Fruit fly (Drosophila melanogaster) whole organism, embryonic: Measurements from ENCODE around the gene InR.

Source experiments
- CG10321 ChIP-seq: fragments of 200-800 bp; sonication (Bioruptor generic); IDR thresholded peaks from 2 replicates; pipeline ENCODE4 v1.3.6; 2022; ENCODE audit warnings: missing biosample characterization, missing genetic modification characterization
- CG10959 ChIP-seq: fragments of 200-800 bp; sonication (Bioruptor generic); IDR thresholded peaks from 2 replicates; pipeline ENCODE4 v1.3.6; 2022; ENCODE audit warnings: missing biosample characterization, missing genetic modification characterization
- CG12219 ChIP-seq: fragments of 200-800 bp; sonication (Bioruptor generic); optimal IDR thresholded peaks from 3 replicates; lab custom pipeline; 2018; ENCODE audit warnings: missing biosample characterization, mild to moderate bottlenecking, missing genetic modification characterization
- CG12769 ChIP-seq: fragments of 200-800 bp; sonication (Bioruptor generic); optimal IDR thresholded peaks from 2 replicates; lab custom pipeline; 2019; ENCODE audit warnings: missing biosample characterization, mild to moderate bottlenecking, missing genetic modification characterization, moderate library complexity
- CG17802 ChIP-seq: fragments of 200-800 bp; sonication (Bioruptor generic); optimal IDR thresholded peaks from 2 replicates; lab custom pipeline; 2018; ENCODE audit warnings: missing biosample characterization, mild to moderate bottlenecking, missing genetic modification characterization, moderate library complexity
- CG3163 ChIP-seq: fragments of 200-800 bp; sonication (Bioruptor generic); optimal IDR thresholded peaks from 3 replicates; lab custom pipeline; 2016; ENCODE audit warnings: missing biosample characterization, missing genetic modification characterization
- CG32767 ChIP-seq: fragments of 200-800 bp; sonication (Bioruptor generic); IDR thresholded peaks from 2 replicates; pipeline ENCODE4 v1.3.6; 2022; ENCODE audit warnings: missing biosample characterization, missing genetic modification characterization
- CG32772 ChIP-seq: fragments of 200-800 bp; sonication (Bioruptor generic); IDR thresholded peaks from 2 replicates; pipeline ENCODE4 v1.3.6; 2022; ENCODE audit warnings: missing biosample characterization, missing genetic modification characterization
- CG34376 ChIP-seq: fragments of 200-800 bp; sonication (Bioruptor generic); optimal IDR thresholded peaks from 2 replicates; lab custom pipeline; 2018; ENCODE audit warnings: missing biosample characterization, mild to moderate bottlenecking, missing genetic modification characterization
- CG3847 ChIP-seq: fragments of 200-800 bp; sonication (Bioruptor generic); IDR thresholded peaks from 2 replicates; pipeline ENCODE4 v1.3.6; 2022; ENCODE audit warnings: missing biosample characterization, missing genetic modification characterization
- CG4360 ChIP-seq: fragments of 200-800 bp; sonication (Bioruptor generic); IDR thresholded peaks from 2 replicates; pipeline ENCODE4 v1.3.6; 2022; ENCODE audit warnings: missing biosample characterization, missing genetic modification characterization
- CG5245 ChIP-seq: fragments of 200-800 bp; sonication (Bioruptor generic); optimal IDR thresholded peaks from 3 replicates; lab custom pipeline; 2016; ENCODE audit warnings: missing biosample characterization, missing genetic modification characterization
- CG6791 ChIP-seq: fragments of 200-800 bp; sonication (Bioruptor generic); IDR thresholded peaks from 3 replicates; pipeline ENCODE4 v1.3.6; 2022; ENCODE audit warnings: missing biosample characterization, missing genetic modification characterization; ENCODE audit not compliant: partially characterized antibody
- D19A ChIP-seq: fragments of 200-800 bp; optimal IDR thresholded peaks from 3 replicates; lab custom pipeline; 2019; ENCODE audit warnings: missing biosample characterization, mild to moderate bottlenecking, missing genetic modification characterization, moderate library complexity
- Dp ChIP-seq: fragments of 200-800 bp; sonication (Bioruptor generic); optimal IDR thresholded peaks from 2 replicates; lab custom pipeline; 2018; ENCODE audit warnings: missing biosample characterization, mild to moderate bottlenecking, missing genetic modification characterization, moderate library complexity
- ERR ChIP-seq: fragments of 200-800 bp; sonication (Bioruptor generic); optimal IDR thresholded peaks from 2 replicates; lab custom pipeline; 2016; ENCODE audit warnings: missing biosample characterization, missing genetic modification characterization
- H15 ChIP-seq: fragments of 200-800 bp; sonication (Bioruptor generic); IDR thresholded peaks from 3 replicates; pipeline ENCODE4 v1.3.6; 2022; ENCODE audit warnings: missing biosample characterization, missing genetic modification characterization
- H2.0 ChIP-seq: fragments of 200-800 bp; sonication (Bioruptor generic); IDR thresholded peaks from 2 replicates; pipeline ENCODE4 v1.3.6; 2022; ENCODE audit warnings: missing biosample characterization, missing genetic modification characterization
- Hmr ChIP-seq: fragments of 200-800 bp; sonication (Bioruptor generic); optimal IDR thresholded peaks from 3 replicates; lab custom pipeline; 2017; ENCODE audit warnings: mild to moderate bottlenecking, missing biosample characterization, missing genetic modification reagents, missing genetic modification characterization
- Hr3 ChIP-seq: fragments of 200-800 bp; sonication (Bioruptor generic); optimal IDR thresholded peaks from 3 replicates; lab custom pipeline; 2016; ENCODE audit warnings: missing biosample characterization, missing genetic modification characterization
- MBD-R2 ChIP-seq: fragments of 200-800 bp; sonication (Bioruptor generic); IDR thresholded peaks from 2 replicates; pipeline ENCODE4 v1.3.6; 2022; ENCODE audit warnings: missing biosample characterization, missing genetic modification characterization
- MESR4 ChIP-seq: fragments of 200-800 bp; sonication (Bioruptor generic); optimal IDR thresholded peaks from 2 replicates; lab custom pipeline; 2018; ENCODE audit warnings: missing biosample characterization, mild to moderate bottlenecking, missing genetic modification characterization, moderate library complexity
- NC2α ChIP-seq: fragments of 200-800 bp; sonication (Bioruptor generic); optimal IDR thresholded peaks from 2 replicates; lab custom pipeline; 2016; ENCODE audit warnings: missing biosample characterization, missing genetic modification characterization
- NC2β ChIP-seq: fragments of 200-800 bp; sonication (Bioruptor generic); optimal IDR thresholded peaks from 2 replicates; lab custom pipeline; 2016; ENCODE audit warnings: missing biosample characterization, missing genetic modification characterization
- Sry-δ ChIP-seq: fragments of 200-800 bp; sonication (Bioruptor generic); optimal IDR thresholded peaks from 2 replicates; lab custom pipeline; 2016; ENCODE audit warnings: missing biosample characterization, missing genetic modification characterization
- Trl ChIP-seq, 3 experiments: fragments of >200 bp in 2 of 3; fragments of 200-800 bp in 1 of 3; sonication (Bioruptor generic) in 1 of 3; optimal IDR thresholded peaks; 2 replicates in 1 of 3; 3 replicates in 2 of 3; lab custom pipeline; 2016 to 2017; ENCODE audit warnings: missing biosample characterization in 1 of 3, missing genetic modification characterization in 1 of 3
- Vsx1 ChIP-seq: fragments of 200-800 bp; sonication (Bioruptor generic); optimal IDR thresholded peaks from 2 replicates; lab custom pipeline; 2017; ENCODE audit warnings: missing biosample characterization, mild to moderate bottlenecking, missing genetic modification characterization, missing genetic modification reagents
- abd-A ChIP-seq: fragments of 200-800 bp; sonication (Bioruptor generic); optimal IDR thresholded peaks from 3 replicates; lab custom pipeline; 2019; ENCODE audit warnings: missing biosample characterization, mild to moderate bottlenecking, missing genetic modification characterization, moderate library complexity
- amos ChIP-seq: fragments of 200-800 bp; sonication (Bioruptor generic); IDR thresholded peaks from 2 replicates; pipeline ENCODE4 v1.3.6; 2022; ENCODE audit warnings: missing biosample characterization, missing genetic modification characterization; ENCODE audit not compliant: partially characterized antibody
- bigmax ChIP-seq: fragments of 200-800 bp; sonication (Bioruptor generic); optimal IDR thresholded peaks from 2 replicates; lab custom pipeline; 2018; ENCODE audit warnings: missing biosample characterization, mild to moderate bottlenecking, missing genetic modification characterization
- cg ChIP-seq: fragments of 200-800 bp; sonication (Bioruptor generic); optimal IDR thresholded peaks from 3 replicates; lab custom pipeline; 2019; ENCODE audit warnings: missing biosample characterization, mild to moderate bottlenecking, missing genetic modification characterization, moderate library complexity
- chinmo ChIP-seq: fragments of 200-800 bp; sonication (Bioruptor generic); IDR thresholded peaks from 4 replicates; pipeline ENCODE4 v1.3.6; 2022; ENCODE audit warnings: missing biosample characterization, missing genetic modification characterization; ENCODE audit not compliant: partially characterized antibody
- ci ChIP-seq: fragments of 200-800 bp; sonication (Bioruptor generic); IDR thresholded peaks from 3 replicates; pipeline ENCODE4 v1.3.6; 2022; ENCODE audit warnings: missing biosample characterization, missing genetic modification characterization
- eyg ChIP-seq: fragments of 200-800 bp; sonication (Bioruptor generic); optimal IDR thresholded peaks from 3 replicates; lab custom pipeline; 2016; ENCODE audit warnings: missing biosample characterization, missing genetic modification characterization
- gcm2 ChIP-seq: fragments of 200-800 bp; sonication (Bioruptor generic); optimal IDR thresholded peaks from 2 replicates; lab custom pipeline; 2016; ENCODE audit warnings: missing biosample characterization, missing genetic modification characterization
- grau ChIP-seq: fragments of 200-800 bp; optimal IDR thresholded peaks from 3 replicates; lab custom pipeline; 2019; ENCODE audit warnings: missing biosample characterization, mild to moderate bottlenecking, missing genetic modification characterization, moderate library complexity
- insv ChIP-seq, 2 experiments: fragments of 200-800 bp; sonication (Bioruptor generic); optimal IDR thresholded peaks; 3 replicates each; lab custom pipeline; 2016 to 2018; ENCODE audit warnings: missing biosample characterization in 2 of 2, missing genetic modification characterization in 2 of 2
- jing ChIP-seq: fragments of 200-800 bp; sonication (Bioruptor generic); optimal IDR thresholded peaks from 2 replicates; lab custom pipeline; 2018; ENCODE audit warnings: missing biosample characterization, mild to moderate bottlenecking, missing genetic modification characterization
- lbe ChIP-seq: fragments of 200-800 bp; sonication (Bioruptor generic); optimal IDR thresholded peaks from 2 replicates; lab custom pipeline; 2016; ENCODE audit warnings: missing biosample characterization, mild to moderate bottlenecking, missing genetic modification characterization
- lilli ChIP-seq: fragments of 200-800 bp; sonication (Bioruptor generic); optimal IDR thresholded peaks from 3 replicates; lab custom pipeline; 2016; ENCODE audit warnings: missing biosample characterization, missing genetic modification characterization
- p53 ChIP-seq: fragments of 200-800 bp; sonication (Bioruptor generic); optimal IDR thresholded peaks from 2 replicates; lab custom pipeline; 2016; ENCODE audit warnings: missing biosample characterization, missing genetic modification characterization
- pan ChIP-seq, 4 experiments: fragments of >200 bp in 3 of 4; fragments of 200-800 bp in 1 of 4; sonication (Bioruptor generic) in 1 of 4; optimal IDR thresholded peaks in 3 of 4; IDR thresholded peaks in 1 of 4; 2 replicates each; pipeline versions ENCODE4 v1.3.6 to Lab custom; 2017 to 2022; ENCODE audit warnings: missing biosample characterization in 2 of 4, missing genetic modification characterization in 2 of 4, mixed read lengths in 1 of 4
- pros ChIP-seq: fragments of 200-800 bp; sonication (Bioruptor generic); optimal IDR thresholded peaks from 3 replicates; lab custom pipeline; 2019; ENCODE audit warnings: missing biosample characterization, mild to moderate bottlenecking, missing genetic modification characterization, moderate library complexity
- pzg ChIP-seq: fragments of 200-800 bp; sonication (Bioruptor generic); optimal IDR thresholded peaks from 3 replicates; lab custom pipeline; 2018; ENCODE audit warnings: missing biosample characterization, mild to moderate bottlenecking, missing genetic modification characterization, moderate library complexity
- tll ChIP-seq, 2 experiments: fragments of 200-800 bp in 1 of 2; fragments of >200 bp in 1 of 2; sonication (Bioruptor generic) in 1 of 2; optimal IDR thresholded peaks; 2 replicates each; lab custom pipeline; 2017 to 2019; ENCODE audit warnings: missing biosample characterization in 2 of 2, missing genetic modification characterization in 2 of 2, mild to moderate bottlenecking in 1 of 2, moderate library complexity in 1 of 2
- unpg ChIP-seq: fragments of 200-800 bp; sonication (Bioruptor generic); optimal IDR thresholded peaks from 3 replicates; lab custom pipeline; 2018; ENCODE audit warnings: missing biosample characterization, mild to moderate bottlenecking, missing genetic modification characterization, moderate library complexity
- wor ChIP-seq: fragments of 200-800 bp; sonication (Bioruptor generic); IDR thresholded peaks from 2 replicates; pipeline ENCODE4 v1.3.6; 2022; ENCODE audit warnings: missing biosample characterization, missing genetic modification characterization
- yki ChIP-seq: fragments of >200 bp; optimal IDR thresholded peaks from 3 replicates; lab custom pipeline; 2018

InR gene

dm6 chr3R:21626103-21626897, 7.2 kb upstream of the InR start (continued):
- TF ChIP-seq insv (GFP tag; optimal IDR thresholded peaks at IDR 0.05; lab: Kevin White, UChicago) = peak in 1 of 2 experiments; percentile 9
- TF ChIP-seq CG10959 (GFP tag; lab: Robert Waterston, UW) = no peak
- TF ChIP-seq gcm2 (GFP tag; lab: Kevin White, UChicago) = no peak
- peak; percentile 65 for TF ChIP-seq CG3163 (GFP tag; lab: Kevin White, UChicago)
- TF ChIP-seq NC2α (GFP tag; lab: Kevin White, UChicago) = no peak
- peak; percentile 39; the same call in 1 of the 2 replicates for TF ChIP-seq CG32767 (GFP tag; lab: Robert Waterston, UW)
- TF ChIP-seq MBD-R2 (GFP tag; lab: Robert Waterston, UW) = peak; percentile 10; the same call in 1 of the 2 replicates
- peak; percentile 92; the same call in 3 of the 4 replicates for TF ChIP-seq chinmo (GFP tag; lab: Robert Waterston, UW)
- no peak for TF ChIP-seq pan (optimal IDR thresholded peaks at IDR 0.05; lab: Kevin White, UChicago)
- TF ChIP-seq pan (GFP tag; optimal IDR thresholded peaks at IDR 0.05 in 1 of 2, IDR thresholded peaks at IDR 0.05 in 1 of 2) = no peak
- TF ChIP-seq cg = peak; percentile 37
- peak in 1 of 2 experiments; percentile 57 for TF ChIP-seq tll (GFP tag; optimal IDR thresholded peaks at IDR 0.05; lab: Kevin White, UChicago)
- TF ChIP-seq CG6791 (GFP tag; lab: Robert Waterston, UW) = peak; percentile 51; the same call in 1 of the 3 replicates
- TF ChIP-seq eyg (GFP tag; lab: Kevin White, UChicago) = no peak
- TF ChIP-seq wor = no peak
- TF ChIP-seq CG12219 = no peak
- no peak for TF ChIP-seq jing (GFP tag; lab: Kevin White, UChicago)
- no peak for TF ChIP-seq CG32772 (GFP tag; lab: Robert Waterston, UW)
- peak; percentile 15 for TF ChIP-seq Sry-δ
- peak; percentile 88 to 89 for TF ChIP-seq Trl (optimal IDR thresholded peaks at IDR 0.05; lab: Kevin White, UChicago)
- no peak for TF ChIP-seq Trl (GFP tag; optimal IDR thresholded peaks at IDR 0.05; lab: Kevin White, UChicago)
- peak; percentile 3 for TF ChIP-seq MESR4 (GFP tag; lab: Kevin White, UChicago)
- peak; percentile 60 for TF ChIP-seq CG34376 (GFP tag; lab: Kevin White, UChicago)
- TF ChIP-seq CG3847 (GFP tag; lab: Robert Waterston, UW) = 0 out of 2 replicates have a peak, but pooled peaks have one; percentile 18
- peak; percentile 20 for TF ChIP-seq pzg (GFP tag; lab: Kevin White, UChicago)
- TF ChIP-seq unpg (GFP tag; lab: Kevin White, UChicago) = no peak
- peak; percentile 42 for TF ChIP-seq Vsx1 (GFP tag; lab: Kevin White, UChicago)
- peak; percentile 51 for TF ChIP-seq Hmr (GFP tag; lab: Kevin White, UChicago)
- TF ChIP-seq pros = peak; percentile 47
- TF ChIP-seq grau (tag; lab: Kevin White, UChicago) = peak; percentile 28
- no peak for TF ChIP-seq H15 (GFP tag; lab: Robert Waterston, UW)
- TF ChIP-seq CG4360 (GFP tag; lab: Robert Waterston, UW) = peak; percentile 78
- TF ChIP-seq Hr3 (GFP tag; lab: Kevin White, UChicago) = no peak
- TF ChIP-seq Dp (GFP tag; lab: Kevin White, UChicago) = peak; percentile 4
- peak; percentile 1 for TF ChIP-seq bigmax (GFP tag; lab: Kevin White, UChicago)
- no peak for TF ChIP-seq CG5245 (GFP tag; lab: Kevin White, UChicago)
- peak; percentile 66; the same call in 2 of the 3 replicates for TF ChIP-seq ci (GFP tag; lab: Robert Waterston, UW)
- TF ChIP-seq H2.0 = no peak
- no peak for TF ChIP-seq CG10321 (GFP tag; lab: Robert Waterston, UW)
- peak; percentile 78 for TF ChIP-seq yki (lab: Kevin White, UChicago)
- peak; percentile 4 for TF ChIP-seq abd-A
- no peak for TF ChIP-seq CG17802 (tag; lab: Kevin White, UChicago)
- TF ChIP-seq CG12769 = peak; percentile 47
- no peak for TF ChIP-seq p53 (GFP tag; lab: Kevin White, UChicago)
- TF ChIP-seq lilli (GFP tag; lab: Kevin White, UChicago) = peak; percentile 22
- peak; percentile 40 for TF ChIP-seq lbe (GFP tag; lab: Kevin White, UChicago)
- TF ChIP-seq NC2β (GFP tag; lab: Kevin White, UChicago) = no peak
- peak; percentile 18; the same call in 1 of the 2 replicates for TF ChIP-seq amos (GFP tag; lab: Robert Waterston, UW)
- TF ChIP-seq D19A (tag; lab: Kevin White, UChicago) = peak; percentile 24
- no peak for TF ChIP-seq ERR
